Worm (Caenorhabditis elegans) whole organism, midembryonic: ENCODE results near the gene srxa-13.
A peak's percentile ranks its signal among the peaks of the same experiment; 100 is the strongest.

ENCODE experiments used
- T22C8.4 ChIP-seq: fragments of 200-800 bp; sonication (Bioruptor generic); IDR thresholded peaks from 2 replicates; pipeline ENCODE4 v1.3.6; 2022; ENCODE audit warnings: missing genetic modification characterization, missing compliant biosample characterization
- cog-1 ChIP-seq: sonication (generic microtip); optimal IDR thresholded peaks from 2 replicates; lab custom pipeline; 2016; ENCODE audit warnings: missing genetic modification characterization, missing compliant biosample characterization
- flt-1 ChIP-seq: fragments of 200-800 bp; sonication (Bioruptor generic); IDR thresholded peaks from 2 replicates; pipeline ENCODE4 v1.3.6; 2022; ENCODE audit warnings: missing genetic modification characterization, missing compliant biosample characterization
- klf-2 ChIP-seq: fragments of 200-800 bp; sonication (Bioruptor generic); conservative IDR thresholded peaks from 2 replicates; pipeline ENCODE4 v1.3.6; 2022; ENCODE audit warnings: missing genetic modification reagents, missing genetic modification characterization, missing compliant biosample characterization
- med-1 ChIP-seq: sonication (generic microtip); optimal IDR thresholded peaks from 2 replicates; lab custom pipeline; 2017; ENCODE audit warnings: missing genetic modification characterization, mild to moderate bottlenecking, missing compliant biosample characterization, antibody characterized with exemption, missing genetic modification reagents; ENCODE audit not compliant: insufficient read depth
- tab-1 ChIP-seq: fragments of 200-800 bp; sonication (Bioruptor generic); IDR thresholded peaks from 2 replicates; pipeline ENCODE4 v1.3.6; 2022; ENCODE audit warnings: missing genetic modification characterization, missing compliant biosample characterization
- ztf-23 ChIP-seq: fragments of 200-800 bp; sonication (Bioruptor generic); IDR thresholded peaks from 2 replicates; pipeline ENCODE4 v1.3.6; 2022; ENCODE audit warnings: missing genetic modification reagents, missing genetic modification characterization, missing compliant biosample characterization
- ztf-29 ChIP-seq: fragments of 200-800 bp; sonication (Bioruptor generic); IDR thresholded peaks from 2 replicates; pipeline ENCODE4 v1.3.6; 2022; ENCODE audit warnings: missing genetic modification reagents, missing genetic modification characterization, missing compliant biosample characterization

ce11 chrV:13961927-13962419 lies 32.4 kb downstream of the srxa-13 start, which contains the start of the genes algn-13 and R10D12.13:
- peak; percentile 82; the same call in 1 of the 2 replicates for TF ChIP-seq klf-2 (GFP tag; lab: Robert Waterston, UW)
- TF ChIP-seq med-1 (GFP tag; lab: Kevin White, UChicago), result peak; percentile 95
- peak; percentile 88 for TF ChIP-seq flt-1
- peak; percentile 71 for TF ChIP-seq cog-1 (tag; lab: Kevin White, UChicago)
- peak; percentile 68 for TF ChIP-seq ztf-29 (GFP tag; lab: Robert Waterston, UW)
- TF ChIP-seq tab-1, result peak; percentile 89
- TF ChIP-seq T22C8.4 (GFP tag; lab: Robert Waterston, UW), result peak; percentile 68
- TF ChIP-seq ztf-23 (GFP tag; lab: Robert Waterston, UW), result peak; percentile 89
